Worm (Caenorhabditis elegans): ENCODE results near the gene cest-1.1.

cest-1.1 gene

ce11 chrV:14185438-14185837, 18.9 kb upstream of the cest-1.1 start, which contains the start of the genes trm-1 and ints-2 (continued):
- no peak for TF ChIP-seq aly-2 (tag; optimal IDR thresholded peaks at IDR 0.05)
- peak; percentile 60 for TF ChIP-seq nhr-129 (tag; optimal IDR thresholded peaks at IDR 0.05)
- TF ChIP-seq mdl-1 (tag; optimal IDR thresholded peaks at IDR 0.05): no peak
- TF ChIP-seq ztf-4 (tag; optimal IDR thresholded peaks at IDR 0.05): no peak

DNA sequence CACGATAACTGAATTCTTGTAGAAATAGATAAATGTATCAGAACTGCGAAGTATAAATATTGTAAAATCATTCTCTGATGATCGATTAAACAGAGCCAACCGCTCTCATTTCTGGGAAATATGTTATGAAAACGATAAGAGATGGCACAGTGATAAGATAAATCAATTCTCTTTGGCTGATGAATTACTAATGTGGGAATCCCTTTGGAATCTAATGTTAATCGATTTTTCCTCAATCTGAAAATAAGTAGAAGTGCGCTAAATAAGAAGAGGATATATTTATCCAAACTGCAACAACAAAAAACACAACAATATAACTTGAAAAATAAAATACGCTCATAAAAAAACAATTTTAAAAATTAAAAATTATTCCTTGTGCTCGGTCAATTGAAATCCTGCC, 16.3 kb upstream of the cest-1.1 start, which contains the start of gene cest-2.3:
Gene cest-2.3 (minus strand): TSS at position 101 of the 400 bp plus-strand sequence.
- no peak for TF ChIP-seq mab-5 (tag; optimal IDR thresholded peaks at IDR 0.05)
- no peak for TF ChIP-seq aly-2 (tag; optimal IDR thresholded peaks at IDR 0.05)
- no peak for TF ChIP-seq elt-1 (tag; optimal IDR thresholded peaks at IDR 0.05)
- no peak for TF ChIP-seq ZK546.5 (tag; optimal IDR thresholded peaks at IDR 0.05)
- no peak for TF ChIP-seq ztf-1 (GFP tag; conservative IDR thresholded peaks at IDR 0.05)
- TF ChIP-seq egl-27 (tag; optimal IDR thresholded peaks at IDR 0.05): no peak
- TF ChIP-seq lin-13 (GFP tag; optimal IDR thresholded peaks at IDR 0.05): no peak
- no peak for TF ChIP-seq skn-1 (tag; optimal IDR thresholded peaks at IDR 0.05)

DNA sequence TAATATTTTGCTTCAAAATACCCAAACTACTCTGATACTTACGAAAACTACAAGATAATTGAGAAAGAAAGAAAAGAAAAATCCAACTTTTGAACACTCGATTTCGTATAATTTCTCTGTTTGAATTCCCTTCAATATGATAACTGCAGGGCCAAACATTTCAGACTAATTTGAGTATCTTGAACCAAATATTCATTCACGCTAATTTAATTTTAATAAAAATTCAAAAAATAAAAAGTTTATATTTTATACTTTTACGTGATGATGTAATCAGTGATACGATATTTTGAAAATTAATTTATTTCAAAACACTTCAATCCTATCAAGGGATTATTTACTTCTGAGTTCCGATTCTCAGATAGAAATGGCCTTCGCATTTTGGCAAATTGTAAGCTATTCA, 13.4 kb upstream of the cest-1.1 start, which contains the start of gene ZC376.8:
Gene ZC376.8 (plus strand): TSS at position 301 of the 400 bp plus-strand sequence.
- TF ChIP-seq unc-55 (GFP tag; optimal IDR thresholded peaks at IDR 0.05) (no peak), sem-4 (tag; optimal IDR thresholded peaks at IDR 0.05) (no peak), ama-1 (optimal IDR thresholded peaks at IDR 0.05) (no peak), skn-1 (tag; optimal IDR thresholded peaks at IDR 0.05) (no peak), lin-39 (tag; optimal IDR thresholded peaks at IDR 0.05) (no peak), peb-1 (tag; optimal IDR thresholded peaks at IDR 0.05) (no peak), nhr-12 (tag; optimal IDR thresholded peaks at IDR 0.05) (no peak), alr-1 (tag; optimal IDR thresholded peaks at IDR 0.05) (no peak)

- peak; percentile 61 for TF ChIP-seq C34F6.9 (tag; optimal IDR thresholded peaks at IDR 0.05)
- peak; percentile 50 for TF ChIP-seq nhr-129 (tag; optimal IDR thresholded peaks at IDR 0.05)
- TF ChIP-seq gmeb-1 (tag; optimal IDR thresholded peaks at IDR 0.05): no peak
- TF ChIP-seq R02D3.7 (tag; optimal IDR thresholded peaks at IDR 0.05): no peak
- TF ChIP-seq F13H6.1 (tag; optimal IDR thresholded peaks at IDR 0.05): peak; percentile 16
- TF ChIP-seq blmp-1 (tag; optimal IDR thresholded peaks at IDR 0.05; ENCODE audit: insufficient read depth): no peak
- TF ChIP-seq sma-9 (GFP tag; optimal IDR thresholded peaks at IDR 0.05): peak; percentile 7
- no peak for TF ChIP-seq sma-9 (tag; optimal IDR thresholded peaks at IDR 0.05)
Measured at ce11 chrV:14177657-14178129, 11.2 kb upstream of the cest-1.1 start, which contains the start of gene ceh-74. Gene ceh-74, plus strand, starts transcription at chrV:14178079.

ce11 chrV:14176572-14176971, 10.0 kb upstream of the cest-1.1 start:
- no peak for TF ChIP-seq mdl-1 (tag; optimal IDR thresholded peaks at IDR 0.05)
- TF ChIP-seq sma-9 (GFP tag; optimal IDR thresholded peaks at IDR 0.05): no peak
- no peak for TF ChIP-seq sma-9 (tag; optimal IDR thresholded peaks at IDR 0.05)
- TF ChIP-seq lin-13 (GFP tag; optimal IDR thresholded peaks at IDR 0.05): no peak
- TF ChIP-seq peb-1 (tag; optimal IDR thresholded peaks at IDR 0.05): no peak
- TF ChIP-seq ceh-16 (tag; optimal IDR thresholded peaks at IDR 0.05): no peak
- TF ChIP-seq mbf-1 (tag; optimal IDR thresholded peaks at IDR 0.05): no peak

- TF ChIP-seq zag-1 (tag; optimal IDR thresholded peaks at IDR 0.05) (no peak), blmp-1 (tag; optimal IDR thresholded peaks at IDR 0.05; ENCODE audit: insufficient read depth) (no peak), fos-1 (tag; optimal IDR thresholded peaks at IDR 0.05) (peak; percentile 59), peb-1 (tag; optimal IDR thresholded peaks at IDR 0.05) (no peak), nhr-77 (tag; optimal IDR thresholded peaks at IDR 0.05) (no peak), nhr-10 (tag; optimal IDR thresholded peaks at IDR 0.05) (no peak), ztf-1 (GFP tag; conservative IDR thresholded peaks at IDR 0.05) (no peak), nhr-12 (tag; optimal IDR thresholded peaks at IDR 0.05) (no peak), unc-55 (GFP tag; optimal IDR thresholded peaks at IDR 0.05) (no peak)
Measured at ce11 chrV:14175216-14175615, 8.7 kb upstream of the cest-1.1 start, which contains the start of gene cest-2.2. Gene cest-2.2, minus strand, starts transcription at chrV:14175355.

- no peak for TF ChIP-seq nhr-25 (tag; optimal IDR thresholded peaks at IDR 0.05)
- TF ChIP-seq nhr-129 (tag; optimal IDR thresholded peaks at IDR 0.05): no peak
- no peak for TF ChIP-seq mdl-1 (tag; optimal IDR thresholded peaks at IDR 0.05)
- TF ChIP-seq gmeb-1 (tag; optimal IDR thresholded peaks at IDR 0.05): no peak
- no peak for TF ChIP-seq nhr-6 (tag; optimal IDR thresholded peaks at IDR 0.05)
- no peak for TF ChIP-seq mab-5 (tag; optimal IDR thresholded peaks at IDR 0.05)
- TF ChIP-seq unc-55 (GFP tag; optimal IDR thresholded peaks at IDR 0.05): no peak
Measured at ce11 chrV:14171284-14171683, 4.8 kb upstream of the cest-1.1 start, which contains the start of gene cest-2.1. Gene cest-2.1, minus strand, starts transcription at chrV:14171481.

Measured in whole organism, L2 larva.